Worm (Caenorhabditis elegans) whole organism, early embryonic: ENCODE measurements around the gene EEED8.14.

ENCODE experiments used
- F13C5.2 ChIP-seq: sonication (generic microtip); optimal IDR thresholded peaks from 2 replicates; lab custom pipeline; 2017; ENCODE audit warnings: mild to moderate bottlenecking, missing genetic modification characterization, inconsistent platforms, missing compliant biosample characterization
- ama-1 ChIP-seq: fragments of 150-350 bp; optimal IDR thresholded peaks from 2 replicates; lab custom pipeline; 2014
- flt-1 ChIP-seq: fragments of 200-800 bp; sonication (Bioruptor generic); IDR thresholded peaks from 2 replicates; pipeline ENCODE4 v1.3.6; 2022; ENCODE audit warnings: missing genetic modification characterization, missing compliant biosample characterization
- hnd-1 ChIP-seq: sonication (generic microtip); optimal IDR thresholded peaks from 2 replicates; lab custom pipeline; 2016; ENCODE audit warnings: missing genetic modification characterization, missing compliant biosample characterization
- pes-1 ChIP-seq: fragments of 200-800 bp; sonication (Bioruptor generic); IDR thresholded peaks from 2 replicates; pipeline ENCODE4 v1.3.6; 2022; ENCODE audit warnings: missing genetic modification reagents, missing genetic modification characterization, missing compliant biosample characterization
- tbx-37 ChIP-seq: fragments of 200-800 bp; sonication (Bioruptor generic); conservative IDR thresholded peaks from 2 replicates; pipeline ENCODE4 v1.3.6; 2022; ENCODE audit warnings: missing genetic modification reagents, missing genetic modification characterization, missing compliant biosample characterization

DNA sequence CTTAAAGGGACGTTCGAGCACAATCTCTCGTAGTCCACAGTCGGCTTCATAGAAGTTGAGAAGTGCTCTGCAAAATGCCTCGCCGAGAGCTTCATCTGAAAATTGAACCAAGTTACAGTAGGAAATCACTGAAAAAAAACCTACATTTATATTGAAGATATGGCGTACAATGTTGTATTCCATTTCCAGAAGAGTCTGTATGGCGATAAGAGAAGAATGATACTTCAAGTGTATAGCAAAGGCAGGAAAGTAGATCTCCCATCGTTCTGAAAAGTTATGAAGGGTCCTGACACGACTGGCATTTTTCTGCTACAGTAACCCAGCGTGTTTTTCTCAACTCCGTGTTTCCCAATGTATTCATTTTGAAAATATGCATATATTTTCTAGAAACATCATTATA lies 29.6 kb downstream of the EEED8.14 start:
- no peak for TF ChIP-seq pes-1 (GFP tag; lab: Robert Waterston, UW)
- no peak for TF ChIP-seq ama-1 (lab: Kevin White, UChicago)
- no peak for TF ChIP-seq flt-1 (GFP tag; lab: Robert Waterston, UW)
- no peak for TF ChIP-seq hnd-1 (tag; lab: Kevin White, UChicago)
- no peak for TF ChIP-seq F13C5.2 (tag; lab: Kevin White, UChicago)
- no peak for TF ChIP-seq tbx-37 (GFP tag; lab: Robert Waterston, UW)
